Worm (Caenorhabditis elegans) whole organism, L3 larva: ENCODE results near the gene C30G7.5.

Experiments used
- R02D3.7 ChIP-seq: fragments of 150-350 bp; optimal IDR thresholded peaks from 2 replicates; lab custom pipeline; 2014; ENCODE audit warnings: missing biosample characterization, missing genetic modification characterization
- ZK546.5 ChIP-seq: sonication (generic microtip); optimal IDR thresholded peaks from 2 replicates; lab custom pipeline; 2017; ENCODE audit warnings: missing biosample characterization, missing genetic modification characterization
- aly-2 ChIP-seq: fragments of 150-350 bp; optimal IDR thresholded peaks from 2 replicates; lab custom pipeline; 2014; ENCODE audit warnings: missing biosample characterization, missing genetic modification characterization
- ama-1 ChIP-seq: fragments of 150-350 bp; optimal IDR thresholded peaks from 2 replicates; lab custom pipeline; 2018
- ceh-16 ChIP-seq: sonication (generic microtip); optimal IDR thresholded peaks from 2 replicates; lab custom pipeline; 2017; ENCODE audit warnings: missing biosample characterization, missing genetic modification characterization
- ceh-28 ChIP-seq: fragments of 150-350 bp; optimal IDR thresholded peaks from 2 replicates; lab custom pipeline; 2014; ENCODE audit warnings: missing biosample characterization, missing genetic modification reagents, missing genetic modification characterization
- ceh-82 ChIP-seq: fragments of 150-350 bp; optimal IDR thresholded peaks from 2 replicates; lab custom pipeline; 2014; ENCODE audit warnings: missing biosample characterization, missing genetic modification characterization
- daf-12 ChIP-seq: fragments of 150-350 bp; optimal IDR thresholded peaks from 2 replicates; lab custom pipeline; 2014; ENCODE audit warnings: missing biosample characterization, missing genetic modification reagents, missing genetic modification characterization
- egl-27 ChIP-seq: sonication (generic microtip); optimal IDR thresholded peaks from 4 replicates; lab custom pipeline; 2017; ENCODE audit warnings: missing biosample characterization, missing genetic modification reagents, missing genetic modification characterization
- egl-5 ChIP-seq: fragments of 150-350 bp; optimal IDR thresholded peaks from 2 replicates; lab custom pipeline; 2017; ENCODE audit warnings: missing biosample characterization, missing genetic modification reagents, missing genetic modification characterization, inconsistent platforms
- elt-1 ChIP-seq: fragments of 150-350 bp; optimal IDR thresholded peaks from 2 replicates; lab custom pipeline; 2014; ENCODE audit warnings: missing biosample characterization, missing genetic modification characterization
- eor-1 ChIP-seq, 2 experiments: fragments of 150-350 bp; optimal IDR thresholded peaks; 2 replicates each; lab custom pipeline; 2014 to 2018; ENCODE audit warnings: missing biosample characterization in 2 of 2, missing genetic modification characterization in 2 of 2
- fkh-10 ChIP-seq: sonication (generic microtip); optimal IDR thresholded peaks from 2 replicates; lab custom pipeline; 2017; ENCODE audit warnings: missing biosample characterization, missing genetic modification reagents, missing genetic modification characterization
- fkh-2 ChIP-seq: fragments of 150-350 bp; optimal IDR thresholded peaks from 2 replicates; lab custom pipeline; 2014; ENCODE audit warnings: missing biosample characterization, missing genetic modification reagents, missing genetic modification characterization
- fos-1 ChIP-seq: fragments of 150-350 bp; optimal IDR thresholded peaks from 2 replicates; lab custom pipeline; 2014; ENCODE audit warnings: missing biosample characterization, missing genetic modification characterization
- hmg-11 ChIP-seq: sonication (generic microtip); optimal IDR thresholded peaks from 2 replicates; lab custom pipeline; 2016; ENCODE audit warnings: missing genetic modification characterization, missing compliant biosample characterization
- lin-15B ChIP-seq: fragments of 150-350 bp; optimal IDR thresholded peaks from 2 replicates; lab custom pipeline; 2014; ENCODE audit warnings: missing biosample characterization, missing genetic modification characterization
- lin-39 ChIP-seq: fragments of 150-350 bp; optimal IDR thresholded peaks from 2 replicates; lab custom pipeline; 2018; ENCODE audit warnings: missing biosample characterization, missing genetic modification reagents, missing genetic modification characterization
- lsy-12 ChIP-seq: sonication (generic microtip); optimal IDR thresholded peaks from 2 replicates; lab custom pipeline; 2016; ENCODE audit warnings: mild to moderate bottlenecking, missing genetic modification characterization, missing compliant biosample characterization
- mdl-1 ChIP-seq: fragments of 150-350 bp; optimal IDR thresholded peaks from 2 replicates; lab custom pipeline; 2014; ENCODE audit warnings: missing biosample characterization, missing genetic modification characterization
- nhr-11 ChIP-seq: fragments of 150-350 bp; optimal IDR thresholded peaks from 2 replicates; lab custom pipeline; 2014; ENCODE audit warnings: missing biosample characterization, missing genetic modification characterization
- nhr-12 ChIP-seq: fragments of 150-350 bp; optimal IDR thresholded peaks from 2 replicates; lab custom pipeline; 2014; ENCODE audit warnings: missing biosample characterization, missing genetic modification characterization
- nhr-25 ChIP-seq: sonication (generic microtip); optimal IDR thresholded peaks from 2 replicates; lab custom pipeline; 2017; ENCODE audit warnings: missing biosample characterization, missing genetic modification characterization
- nhr-43 ChIP-seq: sonication (generic microtip); optimal IDR thresholded peaks from 2 replicates; lab custom pipeline; 2016; ENCODE audit warnings: mild to moderate bottlenecking, missing genetic modification characterization, missing compliant biosample characterization; ENCODE audit not compliant: poor library complexity, severe bottlenecking
- nhr-67 ChIP-seq: fragments of 150-350 bp; optimal IDR thresholded peaks from 2 replicates; lab custom pipeline; 2014; ENCODE audit warnings: missing biosample characterization, missing genetic modification characterization
- nhr-76 ChIP-seq: fragments of 150-350 bp; sonication (generic microtip); optimal IDR thresholded peaks from 5 replicates; lab custom pipeline; 2014; ENCODE audit warnings: missing biosample characterization, missing genetic modification characterization
- nhr-77 ChIP-seq: fragments of 150-350 bp; optimal IDR thresholded peaks from 2 replicates; lab custom pipeline; 2014; ENCODE audit warnings: missing biosample characterization, missing genetic modification characterization
- pha-4 ChIP-seq: fragments of 150-350 bp; optimal IDR thresholded peaks from 2 replicates; lab custom pipeline; 2014; ENCODE audit warnings: missing biosample characterization, missing genetic modification reagents, missing genetic modification characterization
- pqm-1 ChIP-seq: fragments of 150-350 bp; optimal IDR thresholded peaks from 2 replicates; lab custom pipeline; 2017; ENCODE audit warnings: missing biosample characterization, missing genetic modification characterization, inconsistent platforms
- sea-2 ChIP-seq: fragments of 150-350 bp; sonication (generic microtip); optimal IDR thresholded peaks from 4 replicates; lab custom pipeline; 2014; ENCODE audit warnings: missing biosample characterization, missing genetic modification reagents, missing genetic modification characterization
- skn-1 ChIP-seq: fragments of 150-350 bp; optimal IDR thresholded peaks from 2 replicates; lab custom pipeline; 2014; ENCODE audit warnings: missing biosample characterization, missing genetic modification characterization
- snpc-4 ChIP-seq: fragments of 150-350 bp; optimal IDR thresholded peaks from 2 replicates; lab custom pipeline; 2014; ENCODE audit warnings: missing biosample characterization, missing genetic modification characterization
- unc-39 ChIP-seq: sonication (generic microtip); optimal IDR thresholded peaks from 4 replicates; lab custom pipeline; 2017; ENCODE audit warnings: missing biosample characterization, missing genetic modification characterization
- unc-62 ChIP-seq: fragments of 150-350 bp; sonication (generic microtip); optimal IDR thresholded peaks from 4 replicates; lab custom pipeline; 2014; ENCODE audit warnings: missing biosample characterization, missing genetic modification reagents, missing genetic modification characterization
- ztf-11 ChIP-seq: fragments of 150-350 bp; optimal IDR thresholded peaks from 2 replicates; lab custom pipeline; 2014; ENCODE audit warnings: missing biosample characterization, missing genetic modification characterization

C30G7.5 gene

DNA sequence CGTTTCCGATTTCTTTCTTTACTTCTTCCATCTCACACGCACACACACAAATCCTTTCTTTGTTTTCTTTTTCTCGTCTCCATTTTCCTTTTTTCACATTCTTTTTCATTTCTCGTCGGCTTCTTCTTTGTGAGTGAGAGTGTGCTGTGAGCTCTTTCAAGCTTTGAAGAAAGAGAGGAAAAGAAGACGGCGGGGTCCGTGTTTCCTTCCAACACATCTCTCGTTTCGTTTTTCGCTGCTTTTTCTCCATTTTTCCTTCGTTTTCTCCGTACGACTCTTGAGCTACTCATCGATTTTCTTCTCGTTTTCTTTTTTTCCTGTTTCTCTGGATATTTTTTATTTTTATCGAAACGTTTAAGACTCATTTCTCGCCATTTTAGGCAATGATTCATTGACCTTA is 24.4 kb downstream of the C30G7.5 start (continued):
- TF ChIP-seq nhr-12 (tag; lab: Kevin White, UChicago) (no peak), ceh-28 (tag; lab: Kevin White, UChicago) (no peak), nhr-43 (tag; lab: Kevin White, UChicago) (no peak), ceh-82 (tag; lab: Kevin White, UChicago) (no peak), nhr-25 (tag; lab: Kevin White, UChicago) (no peak), aly-2 (tag; lab: Kevin White, UChicago) (no peak), egl-5 (tag; lab: Kevin White, UChicago) (peak; percentile 13), lsy-12 (no peak), unc-39 (tag; lab: Kevin White, UChicago) (no peak), unc-62 (no peak), pqm-1 (no peak), eor-1 (tag; optimal IDR thresholded peaks at IDR 0.05; lab: Kevin White, UChicago) (no peak)

DNA sequence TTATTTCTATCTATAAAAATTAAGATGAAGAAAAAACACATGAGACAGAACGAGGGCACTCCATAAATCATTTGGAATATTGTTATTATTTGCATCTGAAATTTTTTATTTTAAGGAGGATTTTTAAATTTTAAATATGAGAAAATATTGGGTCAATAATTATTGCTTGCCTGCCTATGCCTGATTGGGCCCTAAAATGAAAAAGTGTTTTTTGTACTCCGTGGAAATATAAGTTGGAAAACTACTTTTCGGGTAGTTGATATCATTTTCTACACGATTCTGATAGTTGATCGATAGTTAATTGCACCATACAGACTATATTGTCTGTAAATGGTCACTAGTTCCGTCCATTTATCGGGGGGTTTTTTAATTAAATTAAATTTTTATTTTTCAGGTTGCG is 26.3 kb downstream of the C30G7.5 start, which contains the start of gene srg-55:
Gene srg-55, minus strand, starts transcription at position 101 of the 400 bp plus-strand sequence.
- TF ChIP-seq nhr-67 (tag; lab: Kevin White, UChicago) (no peak), lin-39 (tag; lab: Kevin White, UChicago) (no peak), R02D3.7 (tag; lab: Kevin White, UChicago) (no peak), fos-1 (tag; lab: Kevin White, UChicago) (no peak), skn-1 (tag; lab: Kevin White, UChicago) (no peak), unc-39 (tag; lab: Kevin White, UChicago) (no peak), snpc-4 (tag; lab: Kevin White, UChicago) (no peak), daf-12 (tag; lab: Kevin White, UChicago) (no peak), nhr-25 (tag; lab: Kevin White, UChicago) (no peak), egl-27 (tag; lab: Kevin White, UChicago) (no peak), ceh-16 (no peak), nhr-76 (no peak), sea-2 (no peak), fkh-2 (no peak), elt-1 (tag; lab: Kevin White, UChicago) (no peak), hmg-11 (tag; lab: Kevin White, UChicago) (no peak), mdl-1 (tag; lab: Kevin White, UChicago) (no peak), ztf-11 (tag; lab: Kevin White, UChicago) (no peak), nhr-43 (tag; lab: Kevin White, UChicago) (no peak)

DNA sequence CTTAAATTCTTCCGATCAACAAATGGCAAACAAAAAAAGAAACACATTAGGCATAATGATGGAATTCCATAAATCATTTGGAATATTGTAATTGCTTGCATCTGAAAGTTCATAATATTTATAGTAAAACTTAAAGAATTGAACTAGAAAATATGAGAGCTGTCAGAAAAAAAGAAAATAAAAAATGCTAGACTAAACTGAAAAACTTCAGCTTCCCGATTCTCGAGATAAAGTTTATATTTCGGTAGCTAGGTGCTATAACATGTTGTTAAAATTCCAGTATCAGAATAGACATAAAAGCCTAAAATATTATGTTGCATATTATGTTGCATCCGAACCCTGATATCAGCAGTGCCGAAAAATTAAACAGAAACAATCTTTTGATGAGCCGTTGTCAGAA is 30.4 kb downstream of the C30G7.5 start, which contains the start of gene srg-54:
Gene srg-54, minus strand, starts transcription at position 101 of the 400 bp plus-strand sequence.
- TF ChIP-seq eor-1 (tag; optimal IDR thresholded peaks at IDR 0.05; lab: Kevin White, UChicago) = no peak
- TF ChIP-seq fkh-10 (GFP tag; lab: Kevin White, UChicago) = no peak
- TF ChIP-seq nhr-25 (tag; lab: Kevin White, UChicago) = no peak
- no peak for TF ChIP-seq sea-2
- TF ChIP-seq, all 47 proteins: peak for 0

DNA sequence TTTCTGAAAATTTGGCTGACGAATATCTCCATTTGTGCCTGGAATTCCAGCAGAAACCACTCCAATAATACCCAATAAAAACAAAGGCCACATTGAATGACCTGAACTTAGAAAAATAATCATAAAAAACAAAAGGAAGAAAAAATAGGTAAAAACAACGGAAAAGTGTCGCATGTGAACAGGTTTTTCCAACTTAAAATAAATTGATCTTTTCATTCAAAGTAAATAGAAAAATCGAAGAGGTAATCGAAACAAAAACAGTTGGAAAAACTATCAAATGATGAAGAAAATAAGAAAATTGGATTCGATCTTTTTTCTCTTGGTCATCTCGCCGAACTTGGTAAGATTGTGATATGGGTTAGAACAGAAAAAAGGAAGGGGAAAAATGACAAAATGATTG is 33.0 kb downstream of the C30G7.5 start, which contains the start of gene zmp-4:
Gene zmp-4, minus strand, starts transcription at position 101 of the 400 bp plus-strand sequence.
- TF ChIP-seq egl-5 (tag; lab: Kevin White, UChicago) = no peak
- TF ChIP-seq lsy-12 = no peak
- no peak for TF ChIP-seq elt-1 (tag; lab: Kevin White, UChicago)
- no peak for TF ChIP-seq hmg-11 (tag; lab: Kevin White, UChicago)
- no peak for TF ChIP-seq fkh-2
- no peak for TF ChIP-seq eor-1 (tag; optimal IDR thresholded peaks at IDR 0.05; lab: Kevin White, UChicago)
- no peak for TF ChIP-seq lin-15B (tag; lab: Kevin White, UChicago)
- TF ChIP-seq pha-4 (tag; lab: Kevin White, UChicago) = no peak
- TF ChIP-seq egl-27 (tag; lab: Kevin White, UChicago) = no peak
- TF ChIP-seq nhr-11 (tag; lab: Kevin White, UChicago) = no peak
- TF ChIP-seq sea-2 = no peak
- TF ChIP-seq mdl-1 (tag; lab: Kevin White, UChicago) = no peak
- no peak for TF ChIP-seq lin-39 (tag; lab: Kevin White, UChicago)
- TF ChIP-seq nhr-12 (tag; lab: Kevin White, UChicago) = no peak
- no peak for TF ChIP-seq ZK546.5 (tag; lab: Kevin White, UChicago)
- no peak for TF ChIP-seq ama-1 (lab: Kevin White, UChicago)
- TF ChIP-seq ceh-16 = no peak
- TF ChIP-seq R02D3.7 (tag; lab: Kevin White, UChicago) = no peak
- no peak for TF ChIP-seq ceh-82 (tag; lab: Kevin White, UChicago)
- TF ChIP-seq nhr-77 (tag; lab: Kevin White, UChicago) = no peak
